Fruit fly (Drosophila melanogaster): ENCODE results near the gene f.

f gene

DNA sequence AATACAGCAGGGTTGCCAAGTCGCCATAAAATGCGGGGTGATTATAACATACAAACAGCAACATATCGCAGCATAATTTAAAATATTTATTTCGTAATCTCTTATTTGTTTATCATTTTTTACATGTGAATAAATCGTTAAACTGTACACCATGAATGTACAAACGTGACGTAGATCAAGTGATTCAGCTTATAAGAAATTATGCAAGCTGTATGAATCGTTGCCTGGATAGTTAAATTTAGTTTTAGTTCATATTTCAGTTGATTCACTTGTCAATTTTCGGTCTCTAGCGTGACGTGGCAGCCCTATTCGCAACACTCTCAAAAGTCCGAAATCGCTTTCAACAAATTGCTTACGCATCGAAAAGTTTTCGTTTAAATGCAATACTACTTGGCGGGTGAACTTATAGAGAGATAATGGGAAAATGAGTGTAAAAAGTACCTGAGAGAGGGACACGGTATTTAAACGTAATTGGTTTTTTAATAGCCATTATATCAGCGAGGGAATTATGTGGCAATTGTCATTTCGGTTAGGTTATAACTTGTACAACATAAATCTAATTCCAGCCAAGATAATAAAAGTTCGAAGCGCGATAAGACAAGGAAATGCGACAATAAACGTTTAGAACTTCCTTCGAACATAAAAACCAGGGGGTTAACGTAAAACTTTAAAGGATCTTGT lies 59.4 kb downstream of the f start (continued):
- TF ChIP-seq HLH54F (GFP tag; optimal IDR thresholded peaks at IDR 0.05): peak; percentile 63
- TF ChIP-seq zfh1 (GFP tag; IDR thresholded peaks at IDR 0.05): peak; percentile 47; the same call in 1 of the 3 replicates
- TF ChIP-seq tll (GFP tag; optimal IDR thresholded peaks at IDR 0.05): no peak
- TF ChIP-seq fd96Cb (tag; optimal IDR thresholded peaks at IDR 0.05): peak; percentile 68
- TF ChIP-seq cad (GFP tag; optimal IDR thresholded peaks at IDR 0.05): no peak
- TF ChIP-seq Bdp1 (GFP tag; optimal IDR thresholded peaks at IDR 0.05): no peak
- no peak for TF ChIP-seq CG8478 (optimal IDR thresholded peaks at IDR 0.05)
- TF ChIP-seq Doc2 (GFP tag; IDR thresholded peaks at IDR 0.05): no peak
- no peak for TF ChIP-seq ERR (GFP tag; optimal IDR thresholded peaks at IDR 0.05)
- TF ChIP-seq H15 (GFP tag; IDR thresholded peaks at IDR 0.05): no peak
- TF ChIP-seq CG30020 (tag; optimal IDR thresholded peaks at IDR 0.05): peak; percentile 17
- TF ChIP-seq tna (GFP tag; IDR thresholded peaks at IDR 0.05; ENCODE audit: partially characterized antibody): no peak
- TF ChIP-seq croc (GFP tag; conservative IDR thresholded peaks at IDR 0.05): no peak; the same call in 2 of the 3 replicates
- peak; percentile 63 for TF ChIP-seq mam (GFP tag; optimal IDR thresholded peaks at IDR 0.05)
- TF ChIP-seq Stat92E (GFP tag; optimal IDR thresholded peaks at IDR 0.05): no peak
- peak; percentile 55 for TF ChIP-seq CG3847 (GFP tag; IDR thresholded peaks at IDR 0.05)
- peak in 1 of 2 experiments; percentile 59 for TF ChIP-seq bsh (GFP tag; optimal IDR thresholded peaks at IDR 0.05)
- no peak for TF ChIP-seq Lpt (GFP tag; optimal IDR thresholded peaks at IDR 0.05)
- TF ChIP-seq kah (GFP tag; optimal IDR thresholded peaks at IDR 0.05): peak; percentile 50
- TF ChIP-seq Kr (GFP tag; optimal IDR thresholded peaks at IDR 0.05): no peak
- no peak for TF ChIP-seq CG7271 (tag; optimal IDR thresholded peaks at IDR 0.05)
- peak; percentile 82 for TF ChIP-seq gem (tag; optimal IDR thresholded peaks at IDR 0.05)
- TF ChIP-seq yki (optimal IDR thresholded peaks at IDR 0.05): no peak
- peak; percentile 68 for TF ChIP-seq lilli (GFP tag; optimal IDR thresholded peaks at IDR 0.05)
- peak; percentile 34 for TF ChIP-seq CG6765 (GFP tag; optimal IDR thresholded peaks at IDR 0.05)
- no peak for TF ChIP-seq CG10321 (GFP tag; IDR thresholded peaks at IDR 0.05)
- TF ChIP-seq Asciz (GFP tag; optimal IDR thresholded peaks at IDR 0.05): peak; percentile 39
- TF ChIP-seq psq (GFP tag; optimal IDR thresholded peaks at IDR 0.05): no peak
- TF ChIP-seq CG8924 (tag; optimal IDR thresholded peaks at IDR 0.05): peak; percentile 85
- TF ChIP-seq lbe (GFP tag; optimal IDR thresholded peaks at IDR 0.05): no peak
- TF ChIP-seq CG8281 (tag; optimal IDR thresholded peaks at IDR 0.05): peak; percentile 37
- TF ChIP-seq CG12299 (tag; optimal IDR thresholded peaks at IDR 0.05): peak; percentile 30
- no peak for TF ChIP-seq fru (optimal IDR thresholded peaks at IDR 0.05)
- peak; percentile 48 for TF ChIP-seq Max (GFP tag; optimal IDR thresholded peaks at IDR 0.05)
- no peak for TF ChIP-seq Dip2 (GFP tag; IDR thresholded peaks at IDR 0.05)
- peak; percentile 14 for TF ChIP-seq en (GFP tag; optimal IDR thresholded peaks at IDR 0.05)
- no peak for TF ChIP-seq Doc3 (GFP tag; IDR thresholded peaks at IDR 0.05; ENCODE audit: partially characterized antibody)
- TF ChIP-seq CG34422 (GFP tag; IDR thresholded peaks at IDR 0.05): 0 out of 3 replicates have a peak, but pooled peaks have one; percentile 27
- no peak; the same call in 1 of the 2 replicates for TF ChIP-seq Adf1 (GFP tag; IDR thresholded peaks at IDR 0.05)
- no peak for TF ChIP-seq CG7987 (GFP tag; optimal IDR thresholded peaks at IDR 0.05)
- TF ChIP-seq ind (GFP tag; optimal IDR thresholded peaks at IDR 0.05): peak; percentile 67
- TF ChIP-seq CG1602 (GFP tag; optimal IDR thresholded peaks at IDR 0.05): peak; percentile 45
- peak; percentile 88 for TF ChIP-seq CG2678 (tag; optimal IDR thresholded peaks at IDR 0.05)
- TF ChIP-seq GATAe (GFP tag; conservative IDR thresholded peaks at IDR 0.05): no peak
- no peak for TF ChIP-seq Scr (GFP tag; IDR thresholded peaks at IDR 0.05; ENCODE audit: partially characterized antibody)
- TF ChIP-seq CG8944 (GFP tag; optimal IDR thresholded peaks at IDR 0.05): no peak
- TF ChIP-seq lab (GFP tag; optimal IDR thresholded peaks at IDR 0.05): peak; percentile 82
- no peak for TF ChIP-seq dan (GFP tag; IDR thresholded peaks at IDR 0.05)
- no peak for TF ChIP-seq nerfin-2 (GFP tag; IDR thresholded peaks at IDR 0.05; ENCODE audit: partially characterized antibody)
- peak; percentile 22; the same call in 1 of the 2 replicates for TF ChIP-seq chm (GFP tag; IDR thresholded peaks at IDR 0.05)

Data from whole organism, embryonic.